Fruit fly (Drosophila melanogaster): ENCODE data around the gene PIG-Wa.

PIG-Wa gene

dm6 chr2L:2433494-2434054 lies 50.6 kb downstream of the PIG-Wa start (continued):
- TF ChIP-seq CG30403 (GFP tag; optimal IDR thresholded peaks at IDR 0.05) = peak; percentile 87
- TF ChIP-seq luna (GFP tag; optimal IDR thresholded peaks at IDR 0.05) = no peak
- TF ChIP-seq CG31388 (GFP tag; optimal IDR thresholded peaks at IDR 0.05) = peak; percentile 64
- TF ChIP-seq CG4820 (GFP tag; optimal IDR thresholded peaks at IDR 0.05) = peak; percentile 84
- peak; percentile 77 for TF ChIP-seq Atf-2 (GFP tag; optimal IDR thresholded peaks at IDR 0.05)
- peak; percentile 77 for TF ChIP-seq org-1 (GFP tag; optimal IDR thresholded peaks at IDR 0.05)
- TF ChIP-seq gem (tag; optimal IDR thresholded peaks at IDR 0.05) = peak; percentile 91
- TF ChIP-seq CG32772 (GFP tag; IDR thresholded peaks at IDR 0.05) = peak; percentile 85
- peak; percentile 92 for TF ChIP-seq ken (GFP tag; IDR thresholded peaks at IDR 0.05)
- peak; percentile 78; the same call in 1 of the 2 replicates for TF ChIP-seq CG5953 (GFP tag; IDR thresholded peaks at IDR 0.05)
- TF ChIP-seq GATAe (GFP tag; conservative IDR thresholded peaks at IDR 0.05) = no peak
- peak; percentile 92 for TF ChIP-seq Ptx1 (GFP tag; IDR thresholded peaks at IDR 0.05)
- peak; percentile 83 for TF ChIP-seq row (GFP tag; IDR thresholded peaks at IDR 0.05)
- peak; percentile 85 for TF ChIP-seq pb (GFP tag; optimal IDR thresholded peaks at IDR 0.05)
- peak; percentile 27 for TF ChIP-seq CG10543 (GFP tag; optimal IDR thresholded peaks at IDR 0.05)
- peak; percentile 84 for TF ChIP-seq Hsf (GFP tag; optimal IDR thresholded peaks at IDR 0.05)
- TF ChIP-seq C15 (GFP tag; IDR thresholded peaks at IDR 0.05) = no peak
- TF ChIP-seq cg (GFP tag; optimal IDR thresholded peaks at IDR 0.05) = no peak
- TF ChIP-seq exex (tag; optimal IDR thresholded peaks at IDR 0.05) = no peak
- no peak for TF ChIP-seq abd-A (tag; optimal IDR thresholded peaks at IDR 0.05)
- TF ChIP-seq sim (GFP tag; IDR thresholded peaks at IDR 0.05) = peak; percentile 76
- TF ChIP-seq Kr (GFP tag; optimal IDR thresholded peaks at IDR 0.05) = no peak
- TF ChIP-seq CG11085 (GFP tag; IDR thresholded peaks at IDR 0.05) = peak; percentile 40; the same call in 1 of the 2 replicates
- TF ChIP-seq CG15601 (tag; optimal IDR thresholded peaks at IDR 0.05) = peak; percentile 84
- TF ChIP-seq ftz-f1 (GFP tag; optimal IDR thresholded peaks at IDR 0.05) = no peak
- peak; percentile 59 for TF ChIP-seq al (GFP tag; IDR thresholded peaks at IDR 0.05)
- TF ChIP-seq lmd (GFP tag; IDR thresholded peaks at IDR 0.05) = peak; percentile 86
- no peak for TF ChIP-seq cad (GFP tag; optimal IDR thresholded peaks at IDR 0.05)
- TF ChIP-seq CG17328 (GFP tag; IDR thresholded peaks at IDR 0.05) = peak; percentile 92
- TF ChIP-seq inv (GFP tag; IDR thresholded peaks at IDR 0.05; ENCODE audit: partially characterized antibody) = no peak
- TF ChIP-seq CG6654 (GFP tag; optimal IDR thresholded peaks at IDR 0.05) = peak; percentile 43
- peak; percentile 79 for TF ChIP-seq CG1602 (GFP tag; optimal IDR thresholded peaks at IDR 0.05)
- peak; percentile 78 for TF ChIP-seq slp2 (GFP tag; optimal IDR thresholded peaks at IDR 0.05)
- peak; percentile 76 for TF ChIP-seq CG1647 (GFP tag; optimal IDR thresholded peaks at IDR 0.05)
- peak; percentile 22; the same call in 1 of the 3 replicates for TF ChIP-seq sr (GFP tag; IDR thresholded peaks at IDR 0.05)

DNA sequence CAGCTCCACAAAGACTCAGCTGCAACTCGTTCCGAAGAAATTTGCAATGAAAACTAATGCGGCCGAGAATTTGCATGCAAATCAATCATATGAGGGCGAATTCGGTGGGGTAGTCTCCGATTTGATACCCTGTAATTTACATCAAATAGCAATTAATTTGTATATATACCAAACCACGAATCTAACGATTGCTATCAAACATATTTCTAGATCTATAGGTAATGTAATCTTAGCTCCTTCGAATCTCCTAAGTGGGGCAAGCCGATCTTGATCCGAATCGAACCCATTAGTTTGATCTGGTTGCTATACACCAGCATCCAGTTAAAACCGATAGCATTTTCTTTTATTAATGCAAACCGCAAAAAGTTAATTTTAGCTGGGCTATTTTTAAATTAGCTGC lies 51.2 kb downstream of the PIG-Wa start:
- TF ChIP-seq Drgx (GFP tag; IDR thresholded peaks at IDR 0.05) (peak; percentile 41; the same call in 1 of the 2 replicates), CG4282 (GFP tag; optimal IDR thresholded peaks at IDR 0.05) (no peak)
